Worm (Caenorhabditis elegans): Measurements from ENCODE around the gene C02F5.14.
A peak's percentile ranks its signal among the peaks of the same experiment; 100 is the strongest.

Gene C02F5.14

ce11 chrIII:8211562-8211961 lies 23.8 kb downstream of the C02F5.14 start:
- TF ChIP-seq nhr-77 (tag; optimal IDR thresholded peaks at IDR 0.05) (no peak), fos-1 (tag; optimal IDR thresholded peaks at IDR 0.05) (no peak), C34F6.9 (tag; optimal IDR thresholded peaks at IDR 0.05) (peak; percentile 17), nhr-129 (tag; optimal IDR thresholded peaks at IDR 0.05) (peak; percentile 14), unc-55 (GFP tag; optimal IDR thresholded peaks at IDR 0.05) (peak; percentile 49), lsy-2 (tag; optimal IDR thresholded peaks at IDR 0.05) (peak in 1 of 2 experiments; percentile 54)

- TF ChIP-seq ZK546.5 (tag; optimal IDR thresholded peaks at IDR 0.05) (no peak), unc-39 (tag; optimal IDR thresholded peaks at IDR 0.05) (no peak), ceh-16 (tag; optimal IDR thresholded peaks at IDR 0.05) (no peak), mab-5 (tag; optimal IDR thresholded peaks at IDR 0.05) (no peak), nhr-11 (tag; optimal IDR thresholded peaks at IDR 0.05) (no peak), alr-1 (tag; optimal IDR thresholded peaks at IDR 0.05) (no peak), sem-4 (tag; optimal IDR thresholded peaks at IDR 0.05) (no peak), nhr-129 (tag; optimal IDR thresholded peaks at IDR 0.05) (no peak), R02D3.7 (tag; optimal IDR thresholded peaks at IDR 0.05) (no peak), nhr-10 (tag; optimal IDR thresholded peaks at IDR 0.05) (no peak), mbf-1 (tag; optimal IDR thresholded peaks at IDR 0.05) (no peak), egl-27 (tag; optimal IDR thresholded peaks at IDR 0.05) (no peak), elt-1 (tag; optimal IDR thresholded peaks at IDR 0.05) (no peak)
These were observed 25.5 kb downstream of the C02F5.14 start, which contains the start of gene C30A5.10 for ce11 chrIII:8209775-8210174. Gene C30A5.10 (minus strand): TSS chrIII:8209875.

- TF ChIP-seq sma-3 (GFP tag; optimal IDR thresholded peaks at IDR 0.05) (no peak), ceh-16 (tag; optimal IDR thresholded peaks at IDR 0.05) (no peak), nhr-237 (tag; optimal IDR thresholded peaks at IDR 0.05) (no peak), nhr-12 (tag; optimal IDR thresholded peaks at IDR 0.05) (no peak), skn-1 (tag; optimal IDR thresholded peaks at IDR 0.05) (no peak), lin-11 (tag; optimal IDR thresholded peaks at IDR 0.05) (no peak), ceh-82 (tag; optimal IDR thresholded peaks at IDR 0.05) (no peak)
These were observed 32.6 kb downstream of the C02F5.14 start, which contains the start of gene snb-5 for ce11 chrIII:8202754-8203153. Gene snb-5 (plus strand): TSS chrIII:8203054.

- TF ChIP-seq snpc-4 (tag; optimal IDR thresholded peaks at IDR 0.05) (no peak), lin-11 (tag; optimal IDR thresholded peaks at IDR 0.05) (peak; percentile 30), crh-2 (tag; optimal IDR thresholded peaks at IDR 0.05) (peak; percentile 49), lin-13 (GFP tag; optimal IDR thresholded peaks at IDR 0.05) (peak; percentile 23), zag-1 (tag; optimal IDR thresholded peaks at IDR 0.05) (peak; percentile 56), alr-1 (tag; optimal IDR thresholded peaks at IDR 0.05) (no peak), nhr-129 (tag; optimal IDR thresholded peaks at IDR 0.05) (peak; percentile 46), lsy-2 (tag; optimal IDR thresholded peaks at IDR 0.05) (peak in 1 of 2 experiments; percentile 68), sem-4 (tag; optimal IDR thresholded peaks at IDR 0.05) (peak; percentile 41), unc-55 (GFP tag; optimal IDR thresholded peaks at IDR 0.05) (peak; percentile 83), gmeb-1 (tag; optimal IDR thresholded peaks at IDR 0.05) (no peak), C34F6.9 (tag; optimal IDR thresholded peaks at IDR 0.05) (peak; percentile 74), Y55F3AM.14 (GFP tag; optimal IDR thresholded peaks at IDR 0.05) (peak; percentile 43), F13H6.1 (tag; optimal IDR thresholded peaks at IDR 0.05) (peak; percentile 77), mab-5 (tag; optimal IDR thresholded peaks at IDR 0.05) (peak; percentile 33), ztf-11 (tag; optimal IDR thresholded peaks at IDR 0.05) (no peak), sma-9 (GFP tag; optimal IDR thresholded peaks at IDR 0.05) (peak; percentile 41), sma-9 (tag; optimal IDR thresholded peaks at IDR 0.05) (no peak)
These were observed 33.6 kb downstream of the C02F5.14 start for ce11 chrIII:8201760-8202159.

DNA sequence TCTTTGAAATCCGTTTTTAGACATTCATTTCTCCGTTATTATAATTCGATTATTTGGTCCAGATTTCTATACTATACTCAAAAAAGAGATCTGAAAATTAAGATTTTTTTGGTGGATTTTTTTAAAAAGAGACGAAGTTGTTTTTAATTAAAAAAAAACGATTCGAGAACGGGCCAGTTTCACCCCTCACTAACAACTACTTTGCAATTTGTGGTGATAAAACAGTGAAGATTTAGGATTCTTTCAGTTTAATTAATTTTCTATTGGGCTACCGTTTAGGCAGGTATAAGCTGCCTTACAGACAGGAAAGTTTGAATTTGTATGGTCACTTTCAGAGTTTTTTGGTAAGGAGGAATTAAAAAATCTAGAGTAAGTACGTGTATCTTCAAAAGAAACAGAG lies 34.2 kb downstream of the C02F5.14 start, which contains the start of gene unc-36:
Gene unc-36 (minus strand): TSS at position 101 of the 400 bp plus-strand sequence.
- TF ChIP-seq ztf-4 (tag; optimal IDR thresholded peaks at IDR 0.05) (no peak), fos-1 (tag; optimal IDR thresholded peaks at IDR 0.05) (no peak), lsy-2 (tag; optimal IDR thresholded peaks at IDR 0.05) (no peak), crh-2 (tag; optimal IDR thresholded peaks at IDR 0.05) (no peak), sma-9 (GFP tag; optimal IDR thresholded peaks at IDR 0.05) (no peak), sma-9 (tag; optimal IDR thresholded peaks at IDR 0.05) (no peak), lin-11 (tag; optimal IDR thresholded peaks at IDR 0.05) (no peak), Y55F3AM.14 (GFP tag; optimal IDR thresholded peaks at IDR 0.05) (no peak), mbf-1 (tag; optimal IDR thresholded peaks at IDR 0.05) (no peak), nhr-21 (tag; optimal IDR thresholded peaks at IDR 0.05) (no peak), skn-1 (tag; optimal IDR thresholded peaks at IDR 0.05) (no peak), ama-1 (optimal IDR thresholded peaks at IDR 0.05) (no peak), egl-27 (tag; optimal IDR thresholded peaks at IDR 0.05) (no peak), aly-2 (tag; optimal IDR thresholded peaks at IDR 0.05) (no peak), gmeb-1 (tag; optimal IDR thresholded peaks at IDR 0.05) (no peak)
